Worm (Caenorhabditis elegans) whole organism, late embryonic: ENCODE measurements around the gene sri-30.

Experiments
- F13H6.1 ChIP-seq: sonication (generic microtip); optimal IDR thresholded peaks from 2 replicates; lab custom pipeline; 2016; ENCODE audit warnings: missing genetic modification characterization, missing compliant biosample characterization
- K02D7.2 ChIP-seq: sonication (generic microtip); optimal IDR thresholded peaks from 2 replicates; lab custom pipeline; 2017; ENCODE audit warnings: mild to moderate bottlenecking, missing genetic modification characterization, missing compliant biosample characterization
- K09A11.1 ChIP-seq: sonication (generic microtip); optimal IDR thresholded peaks from 2 replicates; lab custom pipeline; 2017; ENCODE audit warnings: antibody characterized with exemption, mild to moderate bottlenecking, missing genetic modification characterization, missing compliant biosample characterization; ENCODE audit not compliant: insufficient read depth
- ceh-14 ChIP-seq: sonication (generic microtip); optimal IDR thresholded peaks from 2 replicates; lab custom pipeline; 2016; ENCODE audit warnings: missing genotype, missing genetic modification characterization, missing compliant biosample characterization
- ceh-18 ChIP-seq: sonication (generic microtip); optimal IDR thresholded peaks from 2 replicates; lab custom pipeline; 2016; ENCODE audit warnings: missing genetic modification characterization, missing compliant biosample characterization
- ceh-19 ChIP-seq: fragments of 200-800 bp; sonication (Bioruptor generic); optimal IDR thresholded peaks from 2 replicates; lab custom pipeline; 2018; ENCODE audit warnings: mild to moderate bottlenecking, missing genetic modification characterization, missing compliant biosample characterization
- ceh-2 ChIP-seq: sonication (generic microtip); optimal IDR thresholded peaks from 2 replicates; lab custom pipeline; 2016; ENCODE audit warnings: missing genotype, missing genetic modification characterization, missing compliant biosample characterization
- ceh-30 ChIP-seq: fragments of 150-350 bp; optimal IDR thresholded peaks from 2 replicates; lab custom pipeline; 2014; ENCODE audit warnings: missing biosample characterization, missing genetic modification characterization
- ceh-31 ChIP-seq: sonication (generic microtip); optimal IDR thresholded peaks from 2 replicates; lab custom pipeline; 2016; ENCODE audit warnings: missing genetic modification characterization, missing compliant biosample characterization
- ceh-34 ChIP-seq: sonication (generic microtip); optimal IDR thresholded peaks from 2 replicates; lab custom pipeline; 2016; ENCODE audit warnings: mild to moderate bottlenecking, missing genetic modification characterization, missing compliant biosample characterization
- ceh-48 ChIP-seq: sonication (generic microtip); optimal IDR thresholded peaks from 2 replicates; lab custom pipeline; 2016; ENCODE audit warnings: missing genetic modification characterization, inconsistent platforms, missing compliant biosample characterization
- ceh-6 ChIP-seq: fragments of 200-800 bp; sonication (Bioruptor generic); optimal IDR thresholded peaks from 2 replicates; lab custom pipeline; 2018; ENCODE audit warnings: mild to moderate bottlenecking, missing genetic modification characterization, missing compliant biosample characterization
- ceh-9 ChIP-seq: sonication (generic microtip); optimal IDR thresholded peaks from 2 replicates; lab custom pipeline; 2016; ENCODE audit warnings: mild to moderate bottlenecking, missing genetic modification characterization, inconsistent platforms, missing compliant biosample characterization
- che-1 ChIP-seq: sonication (generic microtip); optimal IDR thresholded peaks from 2 replicates; lab custom pipeline; 2016; ENCODE audit warnings: mild to moderate bottlenecking, missing genetic modification characterization, missing compliant biosample characterization
- dve-1 ChIP-seq: sonication (generic microtip); optimal IDR thresholded peaks from 2 replicates; lab custom pipeline; 2017; ENCODE audit warnings: antibody characterized with exemption, mild to moderate bottlenecking, missing genetic modification characterization, missing compliant biosample characterization
- elt-2 ChIP-seq: sonication (generic microtip); optimal IDR thresholded peaks from 2 replicates; lab custom pipeline; 2016; ENCODE audit warnings: missing genetic modification reagents, missing genetic modification characterization, missing compliant biosample characterization
- ets-4 ChIP-seq: sonication (generic microtip); optimal IDR thresholded peaks from 2 replicates; lab custom pipeline; 2016; ENCODE audit warnings: missing genetic modification characterization, missing compliant biosample characterization
- fax-1 ChIP-seq: sonication (generic microtip); optimal IDR thresholded peaks from 2 replicates; lab custom pipeline; 2016; ENCODE audit warnings: missing genotype, missing genetic modification characterization, missing compliant biosample characterization
- fkh-6 ChIP-seq: sonication (generic microtip); optimal IDR thresholded peaks from 2 replicates; lab custom pipeline; 2016; ENCODE audit warnings: missing genetic modification characterization, missing compliant biosample characterization
- gmeb-2 ChIP-seq: sonication (generic microtip); optimal IDR thresholded peaks from 2 replicates; lab custom pipeline; 2016; ENCODE audit warnings: missing genetic modification characterization, inconsistent platforms, missing compliant biosample characterization
- hlh-13 ChIP-seq: fragments of 200-800 bp; sonication (Bioruptor generic); optimal IDR thresholded peaks from 2 replicates; lab custom pipeline; 2018; ENCODE audit warnings: mild to moderate bottlenecking, missing genetic modification characterization, missing compliant biosample characterization
- hlh-15 ChIP-seq: sonication (generic microtip); optimal IDR thresholded peaks from 2 replicates; lab custom pipeline; 2016; ENCODE audit warnings: missing genetic modification characterization, missing compliant biosample characterization
- hlh-30 ChIP-seq: sonication (generic microtip); optimal IDR thresholded peaks from 2 replicates; lab custom pipeline; 2017; ENCODE audit warnings: antibody characterized with exemption, missing genetic modification characterization, missing compliant biosample characterization; ENCODE audit not compliant: insufficient read depth
- hlh-6 ChIP-seq: sonication (generic microtip); optimal IDR thresholded peaks from 2 replicates; lab custom pipeline; 2016; ENCODE audit warnings: missing genotype, missing genetic modification characterization, missing compliant biosample characterization
- hlh-8 ChIP-seq: sonication (generic microtip); optimal IDR thresholded peaks from 2 replicates; lab custom pipeline; 2016; ENCODE audit warnings: missing genotype, missing genetic modification characterization, missing compliant biosample characterization
- madf-2 ChIP-seq: sonication (generic microtip); optimal IDR thresholded peaks from 2 replicates; lab custom pipeline; 2017; ENCODE audit warnings: missing genetic modification characterization, missing compliant biosample characterization
- nfya-1 ChIP-seq: sonication (generic microtip); optimal IDR thresholded peaks from 2 replicates; lab custom pipeline; 2017; ENCODE audit warnings: missing genetic modification characterization, mild to moderate bottlenecking, missing compliant biosample characterization, antibody characterized with exemption, moderate library complexity
- nhr-11 ChIP-seq: fragments of 150-350 bp; optimal IDR thresholded peaks from 2 replicates; lab custom pipeline; 2014; ENCODE audit warnings: missing biosample characterization, missing genetic modification characterization
- odd-2 ChIP-seq: sonication (generic microtip); optimal IDR thresholded peaks from 2 replicates; lab custom pipeline; 2017; ENCODE audit warnings: antibody characterized with exemption, mild to moderate bottlenecking, missing genetic modification characterization, missing compliant biosample characterization
- pat-9 ChIP-seq: fragments of 200-800 bp; sonication (Bioruptor generic); optimal IDR thresholded peaks from 2 replicates; lab custom pipeline; 2018; ENCODE audit warnings: mild to moderate bottlenecking, missing genetic modification characterization, moderate library complexity, missing compliant biosample characterization
- pax-1 ChIP-seq: fragments of 150-350 bp; optimal IDR thresholded peaks from 2 replicates; lab custom pipeline; 2014; ENCODE audit warnings: missing biosample characterization, missing genetic modification characterization
- pha-4 ChIP-seq: fragments of 150-350 bp; optimal IDR thresholded peaks from 2 replicates; lab custom pipeline; 2018; ENCODE audit warnings: missing biosample characterization, missing genetic modification reagents, missing genetic modification characterization
- ref-2 ChIP-seq: sonication (generic microtip); optimal IDR thresholded peaks from 2 replicates; lab custom pipeline; 2016; ENCODE audit warnings: missing genetic modification characterization, missing compliant biosample characterization
- rnt-1 ChIP-seq: sonication (generic microtip); optimal IDR thresholded peaks from 2 replicates; lab custom pipeline; 2016; ENCODE audit warnings: missing genetic modification characterization, missing compliant biosample characterization
- sdc-2 ChIP-seq: sonication (generic microtip); optimal IDR thresholded peaks from 2 replicates; lab custom pipeline; 2016; ENCODE audit warnings: missing genotype, missing genetic modification characterization, missing compliant biosample characterization
- sox-2 ChIP-seq: fragments of 200-800 bp; sonication (Bioruptor generic); IDR thresholded peaks from 2 replicates; pipeline ENCODE4 v1.3.6; 2022; ENCODE audit warnings: missing genetic modification reagents, missing genetic modification characterization, missing compliant biosample characterization
- sox-4 ChIP-seq: sonication (generic microtip); optimal IDR thresholded peaks from 2 replicates; lab custom pipeline; 2017; ENCODE audit warnings: mild to moderate bottlenecking, missing genetic modification characterization, inconsistent platforms, missing compliant biosample characterization
- syd-9 ChIP-seq: sonication (generic microtip); optimal IDR thresholded peaks from 2 replicates; lab custom pipeline; 2016; ENCODE audit warnings: mild to moderate bottlenecking, missing genetic modification characterization, moderate library complexity, missing compliant biosample characterization
- tbx-2 ChIP-seq: sonication (generic microtip); optimal IDR thresholded peaks from 2 replicates; lab custom pipeline; 2016; ENCODE audit warnings: missing genetic modification characterization, missing compliant biosample characterization
- tbx-7 ChIP-seq: sonication (generic microtip); optimal IDR thresholded peaks from 2 replicates; lab custom pipeline; 2016; ENCODE audit warnings: missing genotype, missing genetic modification characterization, missing compliant biosample characterization
- ttx-3 ChIP-seq: sonication (generic microtip); optimal IDR thresholded peaks from 2 replicates; lab custom pipeline; 2016; ENCODE audit warnings: missing genetic modification reagents, missing genetic modification characterization, missing compliant biosample characterization
- unc-42 ChIP-seq: sonication (generic microtip); optimal IDR thresholded peaks from 2 replicates; lab custom pipeline; 2016; ENCODE audit warnings: missing genotype, missing genetic modification characterization, missing compliant biosample characterization
- unc-86 ChIP-seq: sonication (generic microtip); optimal IDR thresholded peaks from 2 replicates; lab custom pipeline; 2016; ENCODE audit warnings: missing genetic modification characterization, missing compliant biosample characterization
- zip-5 ChIP-seq: sonication (generic microtip); optimal IDR thresholded peaks from 2 replicates; lab custom pipeline; 2016; ENCODE audit warnings: missing genetic modification characterization, missing compliant biosample characterization

Gene sri-30

ce11 chrII:3052843-3053242 lies 6.9 kb downstream of the sri-30 start:
- TF ChIP-seq syd-9: no peak
- TF ChIP-seq ets-4 (tag; lab: Kevin White, UChicago): no peak
- no peak for TF ChIP-seq ceh-6 (GFP tag; lab: Kevin White, UChicago)
- no peak for TF ChIP-seq fax-1
- no peak for TF ChIP-seq nfya-1
- TF ChIP-seq unc-42 (tag; lab: Kevin White, UChicago): no peak
- TF ChIP-seq pat-9: no peak
- TF ChIP-seq dve-1 (tag; lab: Kevin White, UChicago): no peak
- TF ChIP-seq ceh-19: no peak
- TF ChIP-seq odd-2 (tag; lab: Kevin White, UChicago): no peak
- no peak for TF ChIP-seq ceh-14 (tag; lab: Kevin White, UChicago)
- TF ChIP-seq ttx-3 (tag; lab: Kevin White, UChicago): no peak

DNA sequence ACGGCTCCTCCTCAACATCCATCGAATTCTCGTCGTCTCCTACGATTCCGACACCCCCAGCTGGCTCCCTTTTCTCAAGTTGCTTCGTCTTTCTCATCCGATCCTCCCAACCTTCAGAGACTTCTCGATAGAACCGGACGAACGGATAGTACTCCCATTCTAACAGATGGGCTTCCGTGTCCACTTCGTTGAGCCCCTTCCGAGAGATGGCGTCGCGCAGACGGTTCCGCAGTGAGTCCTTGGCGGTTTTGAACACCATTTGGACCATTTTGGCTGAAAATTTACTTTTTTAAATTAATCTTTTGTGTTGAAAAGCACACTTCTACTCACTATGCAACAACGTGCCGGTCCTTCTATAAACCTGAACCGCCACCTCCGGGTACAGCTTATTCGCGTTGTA lies 7.7 kb downstream of the sri-30 start:
- no peak for TF ChIP-seq F13H6.1 (tag; lab: Kevin White, UChicago)

DNA sequence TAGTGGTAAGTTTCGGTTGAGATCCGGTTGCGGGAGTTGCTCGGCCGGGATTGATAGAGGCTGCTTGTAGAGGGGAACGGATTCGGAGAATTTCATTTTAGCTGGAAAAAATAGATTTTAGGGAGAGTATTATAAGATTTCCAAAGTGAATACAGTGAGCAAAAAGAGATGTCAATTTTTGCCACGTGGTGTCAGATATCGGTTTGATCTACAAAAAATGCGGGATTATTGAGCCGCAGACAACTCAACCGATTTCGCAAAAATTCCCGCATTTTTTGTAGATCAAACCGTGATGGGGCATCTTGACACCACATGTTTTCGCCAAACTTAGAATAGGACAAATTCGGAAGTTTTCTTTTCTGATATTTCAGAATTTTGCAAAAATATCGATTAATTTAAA lies 8.2 kb downstream of the sri-30 start, which contains the start of gene lido-13:
Gene lido-13 (minus strand): TSS at position 101 of the 400 bp plus-strand sequence.
- TF ChIP-seq K09A11.1 (no peak), ttx-3 (tag; lab: Kevin White, UChicago) (no peak), ceh-30 (tag; lab: Kevin White, UChicago) (no peak), sox-2 (GFP tag; lab: Robert Waterston, UW) (no peak), K02D7.2 (tag; lab: Kevin White, UChicago) (no peak), hlh-8 (tag; lab: Kevin White, UChicago) (no peak), nfya-1 (no peak), F13H6.1 (tag; lab: Kevin White, UChicago) (no peak), fax-1 (no peak), nhr-11 (tag; lab: Kevin White, UChicago) (no peak), sdc-2 (no peak), pat-9 (no peak), hlh-15 (tag; lab: Kevin White, UChicago) (no peak), ceh-48 (tag; lab: Kevin White, UChicago) (no peak), ceh-31 (tag; lab: Kevin White, UChicago) (no peak), hlh-30 (no peak), ceh-9 (no peak)

DNA sequence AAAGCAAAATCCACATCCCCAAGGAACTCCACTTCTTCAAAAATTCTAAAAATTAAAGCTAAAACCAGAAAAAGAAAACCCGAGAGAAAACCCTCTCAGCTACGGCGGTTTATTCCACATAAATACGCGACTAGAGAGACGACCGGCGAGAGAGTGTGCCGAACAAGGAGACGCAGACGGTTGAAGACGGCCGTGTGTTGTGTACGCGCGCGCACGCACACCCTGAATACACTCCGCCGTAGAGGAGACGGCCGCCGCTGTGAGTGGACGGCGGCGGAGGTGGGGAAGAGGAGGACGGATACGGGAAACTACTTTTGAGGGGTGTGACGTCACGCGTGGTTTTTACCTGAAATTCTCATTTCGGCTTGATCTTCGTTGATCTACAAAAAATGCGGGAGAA lies 8.6 kb downstream of the sri-30 start:
- TF ChIP-seq ceh-9: no peak
- peak; percentile 22 for TF ChIP-seq tbx-2 (tag; lab: Kevin White, UChicago)
- TF ChIP-seq nfya-1: peak; percentile 72
- no peak for TF ChIP-seq unc-42 (tag; lab: Kevin White, UChicago)
- peak; percentile 55 for TF ChIP-seq ceh-34 (tag; lab: Kevin White, UChicago)
- TF ChIP-seq ref-2 (tag; lab: Kevin White, UChicago): peak; percentile 23
- no peak for TF ChIP-seq gmeb-2 (tag; lab: Kevin White, UChicago)
- TF ChIP-seq ceh-31 (tag; lab: Kevin White, UChicago): peak; percentile 31
- no peak for TF ChIP-seq hlh-30
- no peak for TF ChIP-seq ets-4 (tag; lab: Kevin White, UChicago)
- TF ChIP-seq ceh-2: peak; percentile 11
- TF ChIP-seq sox-4 (tag; lab: Kevin White, UChicago): no peak
- TF ChIP-seq K02D7.2 (tag; lab: Kevin White, UChicago): no peak
- peak; percentile 6 for TF ChIP-seq hlh-6 (tag; lab: Kevin White, UChicago)

DNA sequence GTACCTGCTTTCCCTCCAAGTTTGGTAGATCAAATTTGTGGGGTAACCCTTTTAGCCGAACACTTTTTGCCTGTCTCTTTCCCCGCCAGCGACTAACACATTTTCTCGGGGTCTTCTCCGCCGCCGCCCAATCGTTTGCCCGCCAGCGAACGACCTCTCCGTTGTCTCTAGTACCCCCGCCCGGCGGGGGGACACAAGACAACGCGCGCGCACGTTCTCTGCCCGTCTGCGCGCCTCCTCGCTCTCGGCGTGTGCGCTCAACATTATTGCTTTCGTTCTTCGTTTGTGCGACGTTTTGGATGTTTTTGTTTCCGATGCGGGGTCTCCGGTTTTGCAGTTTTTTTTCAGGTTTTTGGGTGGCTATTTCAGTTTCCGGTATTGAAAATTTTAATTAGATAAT lies 9.6 kb downstream of the sri-30 start:
- no peak for TF ChIP-seq pha-4 (tag; lab: Kevin White, UChicago)
- peak; percentile 48 for TF ChIP-seq fkh-6
- no peak for TF ChIP-seq tbx-7 (tag; lab: Kevin White, UChicago)
- TF ChIP-seq unc-86: no peak
- TF ChIP-seq F13H6.1 (tag; lab: Kevin White, UChicago): no peak
- TF ChIP-seq pax-1: no peak
- no peak for TF ChIP-seq ceh-6 (GFP tag; lab: Kevin White, UChicago)
- no peak for TF ChIP-seq gmeb-2 (tag; lab: Kevin White, UChicago)
- TF ChIP-seq K09A11.1: no peak
- TF ChIP-seq ceh-18 (tag; lab: Kevin White, UChicago): peak; percentile 16
- no peak for TF ChIP-seq zip-5 (tag; lab: Kevin White, UChicago)
- TF ChIP-seq madf-2: no peak
- no peak for TF ChIP-seq odd-2 (tag; lab: Kevin White, UChicago)
- no peak for TF ChIP-seq elt-2 (tag; lab: Kevin White, UChicago)
- TF ChIP-seq che-1 (tag; lab: Kevin White, UChicago): no peak
- no peak for TF ChIP-seq hlh-13 (GFP tag; lab: Kevin White, UChicago)
- TF ChIP-seq hlh-6 (tag; lab: Kevin White, UChicago): no peak
- no peak for TF ChIP-seq syd-9
- no peak for TF ChIP-seq rnt-1
- TF ChIP-seq ceh-2: no peak
- TF ChIP-seq hlh-30: peak; percentile 67
- TF ChIP-seq K02D7.2 (tag; lab: Kevin White, UChicago): no peak
- TF ChIP-seq nfya-1: peak; percentile 67
